Worm (Caenorhabditis elegans): ENCODE measurements around the gene C02F5.2.

Gene C02F5.2

ce11 chrIII:8271676-8272225, 22.3 kb downstream of the C02F5.2 start, which contains the start of the genes mps-4 and F09G8.10:
TSS of gene mps-4 (minus strand) at chrIII:8271776.
TSS of gene F09G8.10 (minus strand) at chrIII:8272175.
- TF ChIP-seq B0310.2 (tag; optimal IDR thresholded peaks at IDR 0.05) (no peak), ceh-36 (tag; optimal IDR thresholded peaks at IDR 0.05) (no peak), tra-4 (tag; optimal IDR thresholded peaks at IDR 0.05) (no peak), pes-1 (GFP tag; IDR thresholded peaks at IDR 0.05) (no peak), sea-1 (GFP tag; conservative IDR thresholded peaks at IDR 0.05) (no peak), ama-1 (optimal IDR thresholded peaks at IDR 0.05) (no peak), tbx-37 (GFP tag; conservative IDR thresholded peaks at IDR 0.05) (no peak), flt-1 (GFP tag; IDR thresholded peaks at IDR 0.05) (no peak), scrt-1 (GFP tag; IDR thresholded peaks at IDR 0.05) (no peak), hmbx-1 (tag; optimal IDR thresholded peaks at IDR 0.05) (no peak), tbx-11 (GFP tag; IDR thresholded peaks at IDR 0.05) (no peak), F13C5.2 (tag; optimal IDR thresholded peaks at IDR 0.05) (no peak), hmg-4 (GFP tag; optimal IDR thresholded peaks at IDR 0.05) (no peak), hnd-1 (tag; optimal IDR thresholded peaks at IDR 0.05) (no peak), ets-7 (tag; optimal IDR thresholded peaks at IDR 0.05) (no peak), aly-1 (tag; optimal IDR thresholded peaks at IDR 0.05) (no peak)

ce11 chrIII:8275871-8276270, 26.5 kb downstream of the C02F5.2 start, which contains the start of gene clec-160:
TSS of gene clec-160 (minus strand) at chrIII:8275971.
- no peak for TF ChIP-seq tbx-37 (GFP tag; conservative IDR thresholded peaks at IDR 0.05)
- TF ChIP-seq B0310.2 (tag; optimal IDR thresholded peaks at IDR 0.05): no peak
- TF ChIP-seq ama-1 (optimal IDR thresholded peaks at IDR 0.05): no peak
- no peak for TF ChIP-seq F13C5.2 (tag; optimal IDR thresholded peaks at IDR 0.05)
- no peak for TF ChIP-seq sea-1 (GFP tag; conservative IDR thresholded peaks at IDR 0.05)
- no peak for TF ChIP-seq hnd-1 (tag; optimal IDR thresholded peaks at IDR 0.05)
- no peak for TF ChIP-seq tra-4 (tag; optimal IDR thresholded peaks at IDR 0.05)
- TF ChIP-seq aly-1 (tag; optimal IDR thresholded peaks at IDR 0.05): no peak
- TF ChIP-seq scrt-1 (GFP tag; IDR thresholded peaks at IDR 0.05): no peak
- no peak for TF ChIP-seq ets-7 (tag; optimal IDR thresholded peaks at IDR 0.05)
- no peak for TF ChIP-seq ceh-36 (tag; optimal IDR thresholded peaks at IDR 0.05)
- no peak for TF ChIP-seq ceh-13 (GFP tag; optimal IDR thresholded peaks at IDR 0.05)
- TF ChIP-seq pes-1 (GFP tag; IDR thresholded peaks at IDR 0.05): no peak
- TF ChIP-seq hmg-4 (GFP tag; optimal IDR thresholded peaks at IDR 0.05): no peak
- no peak for TF ChIP-seq tbx-11 (GFP tag; IDR thresholded peaks at IDR 0.05)
- no peak for TF ChIP-seq hmbx-1 (tag; optimal IDR thresholded peaks at IDR 0.05)
- no peak for TF ChIP-seq flt-1 (GFP tag; IDR thresholded peaks at IDR 0.05)

DNA sequence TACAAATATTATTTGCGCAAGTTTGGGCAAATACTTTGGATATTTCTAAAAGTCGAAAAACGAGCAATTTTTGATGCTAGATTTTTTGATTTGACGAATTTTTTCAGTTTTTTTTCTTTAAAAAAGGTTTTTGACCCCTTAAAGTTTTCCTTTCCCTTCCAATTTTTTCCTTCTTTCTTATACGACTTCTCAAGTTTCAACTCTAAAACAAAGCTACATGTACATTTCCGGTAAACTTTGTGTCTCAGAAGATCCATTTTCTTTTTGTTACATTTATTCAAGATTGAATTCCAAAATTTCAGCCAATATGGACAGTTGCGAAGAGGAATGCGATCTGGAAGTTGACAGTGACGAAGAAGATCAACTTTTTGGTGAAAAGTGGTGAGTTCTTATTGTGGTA, 29.4 kb downstream of the C02F5.2 start, which contains the start of gene mig-10:
Gene mig-10, plus strand, starts transcription at position 301 of the 400 bp plus-strand sequence.
- TF ChIP-seq aly-1 (tag; optimal IDR thresholded peaks at IDR 0.05): no peak
- no peak for TF ChIP-seq tra-4 (tag; optimal IDR thresholded peaks at IDR 0.05)
- TF ChIP-seq pes-1 (GFP tag; IDR thresholded peaks at IDR 0.05): no peak
- no peak for TF ChIP-seq scrt-1 (GFP tag; IDR thresholded peaks at IDR 0.05)
- no peak for TF ChIP-seq tbx-37 (GFP tag; conservative IDR thresholded peaks at IDR 0.05)
- no peak for TF ChIP-seq hnd-1 (tag; optimal IDR thresholded peaks at IDR 0.05)
- TF ChIP-seq ceh-36 (tag; optimal IDR thresholded peaks at IDR 0.05): no peak
- TF ChIP-seq F13C5.2 (tag; optimal IDR thresholded peaks at IDR 0.05): no peak

- TF ChIP-seq pes-1 (GFP tag; IDR thresholded peaks at IDR 0.05): no peak
- no peak for TF ChIP-seq ets-7 (tag; optimal IDR thresholded peaks at IDR 0.05)
- no peak for TF ChIP-seq F13C5.2 (tag; optimal IDR thresholded peaks at IDR 0.05)
- TF ChIP-seq scrt-1 (GFP tag; IDR thresholded peaks at IDR 0.05): no peak
- TF ChIP-seq aly-1 (tag; optimal IDR thresholded peaks at IDR 0.05): no peak
- no peak for TF ChIP-seq ceh-13 (GFP tag; optimal IDR thresholded peaks at IDR 0.05)
- no peak for TF ChIP-seq hnd-1 (tag; optimal IDR thresholded peaks at IDR 0.05)
- TF ChIP-seq B0310.2 (tag; optimal IDR thresholded peaks at IDR 0.05): no peak
These were observed 30.1 kb downstream of the C02F5.2 start for ce11 chrIII:8279567-8279966.

DNA sequence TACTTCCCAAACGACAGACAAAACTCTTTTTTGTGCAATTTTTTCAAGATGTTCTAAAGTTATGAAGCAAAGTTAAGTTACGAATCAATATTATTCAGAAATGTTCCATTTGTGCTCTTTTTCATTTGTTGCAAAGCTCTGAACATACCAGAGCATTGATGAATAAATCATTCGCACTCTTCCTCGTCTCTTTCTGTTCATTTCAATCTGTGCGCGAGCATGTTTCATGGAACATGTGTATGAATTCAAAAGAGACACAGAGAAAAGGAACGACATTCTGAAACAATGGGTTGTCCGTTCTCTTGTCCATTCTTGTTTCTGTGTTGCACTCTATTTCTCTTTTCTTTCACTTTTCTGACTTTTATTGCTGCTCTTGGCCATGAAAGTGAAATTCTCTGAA, 30.9 kb downstream of the C02F5.2 start:
- no peak for TF ChIP-seq scrt-1 (GFP tag; IDR thresholded peaks at IDR 0.05)
- no peak for TF ChIP-seq ama-1 (optimal IDR thresholded peaks at IDR 0.05)
- TF ChIP-seq tbx-37 (GFP tag; conservative IDR thresholded peaks at IDR 0.05): no peak

DNA sequence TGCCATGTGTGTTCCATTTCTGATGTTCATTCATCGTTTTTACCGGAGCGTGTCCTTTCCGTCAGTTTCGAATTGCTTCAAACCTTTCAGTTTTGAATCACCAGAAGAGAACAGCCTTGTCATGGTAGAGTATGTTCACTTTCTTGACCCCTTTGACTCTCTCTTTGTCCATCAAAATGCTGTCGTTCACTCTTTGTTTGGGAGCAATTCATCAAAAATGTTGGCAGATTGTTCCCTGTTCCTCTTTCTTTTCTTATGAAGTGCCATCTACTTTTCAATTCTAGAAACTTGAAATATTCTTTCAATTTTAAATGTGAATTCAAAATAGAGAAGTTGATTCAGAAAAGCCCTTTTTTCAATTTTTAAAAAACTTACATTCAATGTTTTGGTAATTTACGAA, 31.9 kb downstream of the C02F5.2 start:
- TF ChIP-seq aly-1 (tag; optimal IDR thresholded peaks at IDR 0.05) (no peak), flt-1 (GFP tag; IDR thresholded peaks at IDR 0.05) (no peak)

- no peak for TF ChIP-seq tbx-11 (GFP tag; IDR thresholded peaks at IDR 0.05)
- TF ChIP-seq sea-1 (GFP tag; conservative IDR thresholded peaks at IDR 0.05): no peak
These were observed 34.1 kb downstream of the C02F5.2 start for ce11 chrIII:8283525-8283924.

- TF ChIP-seq sea-1 (GFP tag; conservative IDR thresholded peaks at IDR 0.05): no peak
- TF ChIP-seq hmg-4 (GFP tag; optimal IDR thresholded peaks at IDR 0.05): no peak
- no peak for TF ChIP-seq F13C5.2 (tag; optimal IDR thresholded peaks at IDR 0.05)
These were observed 36.6 kb downstream of the C02F5.2 start for ce11 chrIII:8286003-8286402.

- TF ChIP-seq tra-4 (tag; optimal IDR thresholded peaks at IDR 0.05) (no peak), ceh-13 (GFP tag; optimal IDR thresholded peaks at IDR 0.05) (no peak), hmg-4 (GFP tag; optimal IDR thresholded peaks at IDR 0.05) (no peak), hnd-1 (tag; optimal IDR thresholded peaks at IDR 0.05) (no peak), flt-1 (GFP tag; IDR thresholded peaks at IDR 0.05) (no peak), B0310.2 (tag; optimal IDR thresholded peaks at IDR 0.05) (no peak), scrt-1 (GFP tag; IDR thresholded peaks at IDR 0.05) (no peak), aly-1 (tag; optimal IDR thresholded peaks at IDR 0.05) (no peak), sea-1 (GFP tag; conservative IDR thresholded peaks at IDR 0.05) (no peak), tbx-37 (GFP tag; conservative IDR thresholded peaks at IDR 0.05) (no peak)
These were observed 37.4 kb downstream of the C02F5.2 start for ce11 chrIII:8286824-8287223.
